Fruit fly (Drosophila melanogaster) whole organism, embryonic: ENCODE measurements around the gene sa.

Source experiments
- Adf1 ChIP-seq: fragments of 200-800 bp; sonication (Bioruptor generic); IDR thresholded peaks from 2 replicates; pipeline ENCODE4 v1.3.6; 2022; ENCODE audit warnings: missing biosample characterization, missing genetic modification characterization
- Asciz ChIP-seq: fragments of 200-800 bp; sonication (Bioruptor generic); optimal IDR thresholded peaks from 2 replicates; lab custom pipeline; 2017; ENCODE audit warnings: missing biosample characterization, mild to moderate bottlenecking, missing genetic modification characterization, missing genetic modification reagents
- Atf3 ChIP-seq: fragments of 200-800 bp; sonication (Bioruptor generic); optimal IDR thresholded peaks from 3 replicates; lab custom pipeline; 2016; ENCODE audit warnings: missing biosample characterization, missing genetic modification characterization
- CG10209 ChIP-seq: fragments of 200-800 bp; sonication (Bioruptor generic); optimal IDR thresholded peaks from 3 replicates; lab custom pipeline; 2017; ENCODE audit warnings: missing biosample characterization, mild to moderate bottlenecking, missing genetic modification characterization, missing genetic modification reagents
- CG11560 ChIP-seq: fragments of 200-800 bp; sonication (Bioruptor generic); IDR thresholded peaks from 3 replicates; pipeline ENCODE4 v1.3.6; 2022; ENCODE audit warnings: missing biosample characterization, missing genetic modification characterization
- CG13287 ChIP-seq: fragments of 200-800 bp; sonication (Bioruptor generic); IDR thresholded peaks from 2 replicates; pipeline ENCODE4 v1.3.6; 2022; ENCODE audit warnings: missing biosample characterization, missing genetic modification characterization; ENCODE audit not compliant: partially characterized antibody
- CG14710 ChIP-seq: fragments of 200-800 bp; sonication (Bioruptor generic); optimal IDR thresholded peaks from 3 replicates; lab custom pipeline; 2019; ENCODE audit warnings: missing biosample characterization, mild to moderate bottlenecking, missing genetic modification characterization, moderate library complexity
- CG1792 ChIP-seq: fragments of 200-800 bp; sonication (Bioruptor generic); optimal IDR thresholded peaks from 2 replicates; lab custom pipeline; 2016; ENCODE audit warnings: missing biosample characterization, missing genetic modification characterization
- CG18619 ChIP-seq: fragments of 200-800 bp; sonication (Bioruptor generic); optimal IDR thresholded peaks from 3 replicates; lab custom pipeline; 2017; ENCODE audit warnings: missing biosample characterization, mild to moderate bottlenecking, missing genetic modification characterization
- CG31388 ChIP-seq: fragments of 200-800 bp; sonication (Bioruptor generic); optimal IDR thresholded peaks from 2 replicates; lab custom pipeline; 2016; ENCODE audit warnings: missing biosample characterization, missing genetic modification characterization
- CG4404 ChIP-seq: fragments of 200-800 bp; sonication (Bioruptor generic); IDR thresholded peaks from 2 replicates; pipeline ENCODE4 v1.3.6; 2022; ENCODE audit warnings: missing biosample characterization, missing genetic modification characterization
- CG5180 ChIP-seq: fragments of 200-800 bp; sonication (Bioruptor generic); optimal IDR thresholded peaks from 3 replicates; lab custom pipeline; 2017; ENCODE audit warnings: missing biosample characterization, missing genetic modification characterization, mild to moderate bottlenecking, moderate library complexity, missing genetic modification reagents
- CG6854 ChIP-seq: fragments of 200-800 bp; sonication (Bioruptor generic); optimal IDR thresholded peaks from 3 replicates; lab custom pipeline; 2017; ENCODE audit warnings: missing biosample characterization, mild to moderate bottlenecking, missing genetic modification characterization
- CG7357 ChIP-seq: fragments of 200-800 bp; sonication (Bioruptor generic); IDR thresholded peaks from 3 replicates; pipeline ENCODE4 v1.3.6; 2022; ENCODE audit warnings: missing biosample characterization, missing genetic modification characterization
- CG7556 ChIP-seq: fragments of 200-800 bp; sonication (Bioruptor generic); optimal IDR thresholded peaks from 2 replicates; lab custom pipeline; 2017; ENCODE audit warnings: missing biosample characterization, mild to moderate bottlenecking, missing genetic modification characterization
- CG7786 ChIP-seq: fragments of 200-800 bp; sonication (Bioruptor generic); optimal IDR thresholded peaks from 2 replicates; lab custom pipeline; 2016; ENCODE audit warnings: missing biosample characterization, missing genetic modification characterization
- CG7928 ChIP-seq: fragments of 200-800 bp; sonication (Bioruptor generic); optimal IDR thresholded peaks from 2 replicates; lab custom pipeline; 2017; ENCODE audit warnings: missing biosample characterization, mild to moderate bottlenecking, missing genetic modification characterization
- CG8388 ChIP-seq: fragments of 200-800 bp; sonication (Bioruptor generic); optimal IDR thresholded peaks from 2 replicates; lab custom pipeline; 2019; ENCODE audit warnings: missing biosample characterization, mild to moderate bottlenecking, missing genetic modification characterization, moderate library complexity
- CG9437 ChIP-seq: fragments of 200-800 bp; sonication (Bioruptor generic); optimal IDR thresholded peaks from 2 replicates; lab custom pipeline; 2018; ENCODE audit warnings: missing biosample characterization, mild to moderate bottlenecking, missing genetic modification characterization
- Dad ChIP-seq: fragments of 200-800 bp; sonication (Bioruptor generic); optimal IDR thresholded peaks from 3 replicates; lab custom pipeline; 2016; ENCODE audit warnings: missing biosample characterization, missing genetic modification characterization
- Deaf1 ChIP-seq: fragments of 200-800 bp; optimal IDR thresholded peaks from 3 replicates; lab custom pipeline; 2019; ENCODE audit warnings: missing biosample characterization, mild to moderate bottlenecking, missing genetic modification characterization, moderate library complexity
- E2f2 ChIP-seq: fragments of 200-800 bp; sonication (Bioruptor generic); IDR thresholded peaks from 2 replicates; pipeline ENCODE4 v1.3.6; 2022; ENCODE audit warnings: missing biosample characterization, missing genetic modification characterization
- Fer2 ChIP-seq: fragments of 200-800 bp; sonication (Bioruptor generic); optimal IDR thresholded peaks from 2 replicates; lab custom pipeline; 2018; ENCODE audit warnings: missing biosample characterization, mild to moderate bottlenecking, missing genetic modification characterization, moderate library complexity
- GATAe ChIP-seq: fragments of 200-800 bp; sonication (Bioruptor generic); conservative IDR thresholded peaks from 2 replicates; pipeline ENCODE4 v1.3.6; 2022; ENCODE audit warnings: missing biosample characterization, missing genetic modification characterization
- HLH3B ChIP-seq: fragments of 200-800 bp; sonication (Bioruptor generic); IDR thresholded peaks from 2 replicates; pipeline ENCODE4 v1.3.6; 2022; ENCODE audit warnings: missing biosample characterization, missing genetic modification characterization
- Hr3 ChIP-seq: fragments of 200-800 bp; sonication (Bioruptor generic); optimal IDR thresholded peaks from 3 replicates; lab custom pipeline; 2016; ENCODE audit warnings: missing biosample characterization, missing genetic modification characterization
- Mad ChIP-seq: fragments of 200-800 bp; sonication (Bioruptor generic); optimal IDR thresholded peaks from 2 replicates; lab custom pipeline; 2016; ENCODE audit warnings: missing biosample characterization, missing genetic modification characterization
- NK7.1 ChIP-seq: fragments of 200-800 bp; sonication (Bioruptor generic); optimal IDR thresholded peaks from 3 replicates; lab custom pipeline; 2016; ENCODE audit warnings: missing biosample characterization, missing genetic modification characterization
- Pdp1 ChIP-seq, 2 experiments: fragments of 200-800 bp; sonication (Bioruptor generic); optimal IDR thresholded peaks; 3 replicates each; lab custom pipeline; 2016; ENCODE audit warnings: missing biosample characterization in 2 of 2, missing genetic modification characterization in 2 of 2, mild to moderate bottlenecking in 1 of 2, moderate library complexity in 1 of 2
- Scr ChIP-seq: fragments of 200-800 bp; sonication (Bioruptor generic); IDR thresholded peaks from 2 replicates; pipeline ENCODE4 v1.3.6; 2022; ENCODE audit warnings: missing biosample characterization, missing genetic modification characterization; ENCODE audit not compliant: partially characterized antibody
- Six4 ChIP-seq: fragments of 200-800 bp; sonication (Bioruptor generic); optimal IDR thresholded peaks from 2 replicates; lab custom pipeline; 2016; ENCODE audit warnings: missing biosample characterization, missing genetic modification characterization
- Tbp ChIP-seq: fragments of >200 bp; optimal IDR thresholded peaks from 2 replicates; lab custom pipeline; 2018; ENCODE audit warnings: missing biosample characterization, missing genetic modification characterization
- Xbp1 ChIP-seq: fragments of 200-800 bp; sonication (Bioruptor generic); optimal IDR thresholded peaks from 3 replicates; lab custom pipeline; 2016; ENCODE audit warnings: missing biosample characterization, mild to moderate bottlenecking, missing genetic modification characterization
- Xrp1 ChIP-seq: fragments of 200-800 bp; sonication (Bioruptor generic); IDR thresholded peaks from 2 replicates; pipeline ENCODE4 v1.3.6; 2022; ENCODE audit warnings: missing biosample characterization, missing genetic modification characterization
- ac ChIP-seq: fragments of 200-800 bp; sonication (Bioruptor generic); optimal IDR thresholded peaks from 3 replicates; lab custom pipeline; 2017; ENCODE audit warnings: missing biosample characterization, mild to moderate bottlenecking, missing genetic modification characterization
- ara ChIP-seq: fragments of 200-800 bp; sonication (Bioruptor generic); IDR thresholded peaks from 2 replicates; pipeline ENCODE4 v1.3.6; 2022; ENCODE audit warnings: missing biosample characterization, missing genetic modification characterization
- bigmax ChIP-seq: fragments of 200-800 bp; sonication (Bioruptor generic); optimal IDR thresholded peaks from 2 replicates; lab custom pipeline; 2018; ENCODE audit warnings: missing biosample characterization, mild to moderate bottlenecking, missing genetic modification characterization
- btn ChIP-seq: fragments of 200-800 bp; sonication (Bioruptor generic); optimal IDR thresholded peaks from 2 replicates; lab custom pipeline; 2016; ENCODE audit warnings: missing biosample characterization, missing genetic modification characterization
- gem ChIP-seq: fragments of 200-800 bp; sonication (Bioruptor generic); optimal IDR thresholded peaks from 2 replicates; lab custom pipeline; 2019; ENCODE audit warnings: missing biosample characterization, mild to moderate bottlenecking, missing genetic modification characterization, moderate library complexity
- gfzf ChIP-seq: fragments of 200-800 bp; sonication (Bioruptor generic); optimal IDR thresholded peaks from 2 replicates; lab custom pipeline; 2016; ENCODE audit warnings: missing biosample characterization, mild to moderate bottlenecking, missing genetic modification characterization, moderate library complexity
- gt ChIP-seq: fragments of 200-800 bp; sonication (Bioruptor generic); IDR thresholded peaks from 2 replicates; pipeline ENCODE4 v1.3.6; 2022; ENCODE audit warnings: missing biosample characterization, missing genetic modification characterization
- mirr ChIP-seq: fragments of 200-800 bp; sonication (Bioruptor generic); optimal IDR thresholded peaks from 3 replicates; lab custom pipeline; 2018; ENCODE audit warnings: missing biosample characterization, mild to moderate bottlenecking, missing genetic modification characterization
- oc ChIP-seq: fragments of 200-800 bp; sonication (Bioruptor generic); optimal IDR thresholded peaks from 2 replicates; lab custom pipeline; 2018; ENCODE audit warnings: missing biosample characterization, mild to moderate bottlenecking, missing genetic modification characterization, moderate library complexity
- odd ChIP-seq: fragments of 200-800 bp; sonication (Bioruptor generic); optimal IDR thresholded peaks from 2 replicates; lab custom pipeline; 2017; ENCODE audit warnings: missing biosample characterization, mild to moderate bottlenecking, missing genetic modification characterization
- p53 ChIP-seq: fragments of 200-800 bp; sonication (Bioruptor generic); optimal IDR thresholded peaks from 2 replicates; lab custom pipeline; 2016; ENCODE audit warnings: missing biosample characterization, missing genetic modification characterization
- pan ChIP-seq, 4 experiments: fragments of >200 bp in 3 of 4; fragments of 200-800 bp in 1 of 4; sonication (Bioruptor generic) in 1 of 4; optimal IDR thresholded peaks in 3 of 4; IDR thresholded peaks in 1 of 4; 2 replicates each; pipeline versions ENCODE4 v1.3.6 to Lab custom; 2017 to 2022; ENCODE audit warnings: missing biosample characterization in 2 of 4, missing genetic modification characterization in 2 of 4, mixed read lengths in 1 of 4
- repo ChIP-seq: fragments of 200-800 bp; sonication (Bioruptor generic); optimal IDR thresholded peaks from 2 replicates; lab custom pipeline; 2016; ENCODE audit warnings: missing biosample characterization, missing genetic modification characterization
- seq ChIP-seq: fragments of 200-800 bp; sonication (Bioruptor generic); IDR thresholded peaks from 2 replicates; pipeline ENCODE4 v1.3.6; 2022; ENCODE audit warnings: missing biosample characterization, missing genetic modification characterization
- tll ChIP-seq, 2 experiments: fragments of 200-800 bp in 1 of 2; fragments of >200 bp in 1 of 2; sonication (Bioruptor generic) in 1 of 2; optimal IDR thresholded peaks; 2 replicates each; lab custom pipeline; 2017 to 2019; ENCODE audit warnings: missing biosample characterization in 2 of 2, missing genetic modification characterization in 2 of 2, mild to moderate bottlenecking in 1 of 2, moderate library complexity in 1 of 2
- twi ChIP-seq: fragments of 200-800 bp; optimal IDR thresholded peaks from 2 replicates; lab custom pipeline; 2019; ENCODE audit warnings: missing biosample characterization, mild to moderate bottlenecking, missing genetic modification characterization, moderate library complexity

The sa gene

dm6 chr3L:21453623-21454022 lies 47.1 kb upstream of the sa start (continued):
- TF ChIP-seq CG9437 = no peak
- no peak for TF ChIP-seq GATAe (GFP tag; lab: Robert Waterston, UW)
- TF ChIP-seq ac = peak; percentile 76
- TF ChIP-seq Adf1 = no peak
- TF ChIP-seq p53 (GFP tag; lab: Kevin White, UChicago) = no peak
- peak; percentile 49 for TF ChIP-seq CG10209 (GFP tag; lab: Kevin White, UChicago)
- no peak for TF ChIP-seq gfzf (GFP tag; lab: Kevin White, UChicago)
- TF ChIP-seq NK7.1 (GFP tag; lab: Kevin White, UChicago) = no peak
- no peak for TF ChIP-seq CG1792 (GFP tag; lab: Kevin White, UChicago)
- peak; percentile 32 for TF ChIP-seq btn (GFP tag; lab: Kevin White, UChicago)
- TF ChIP-seq E2f2 (GFP tag; lab: Robert Waterston, UW) = 0 out of 2 replicates have a peak, but pooled peaks have one; percentile 13
- peak; percentile 78 for TF ChIP-seq gem (tag; lab: Kevin White, UChicago)
- TF ChIP-seq CG18619 (GFP tag; lab: Kevin White, UChicago) = peak; percentile 9
- peak; percentile 48 for TF ChIP-seq CG7556 (GFP tag; lab: Kevin White, UChicago)
- 0 out of 2 replicates have a peak, but pooled peaks have one; percentile 12 for TF ChIP-seq HLH3B
- TF ChIP-seq CG31388 (GFP tag; lab: Kevin White, UChicago) = no peak
- TF ChIP-seq odd = no peak
- TF ChIP-seq oc = peak; percentile 21
- no peak for TF ChIP-seq tll (GFP tag; optimal IDR thresholded peaks at IDR 0.05; lab: Kevin White, UChicago)
- TF ChIP-seq CG5180 = no peak
- peak; percentile 89 for TF ChIP-seq Xrp1
- peak; percentile 29 to 56 for TF ChIP-seq Pdp1 (GFP tag; optimal IDR thresholded peaks at IDR 0.05; lab: Kevin White, UChicago)
- TF ChIP-seq Tbp (GFP tag; lab: Kevin White, UChicago) = no peak
- no peak for TF ChIP-seq Atf3 (GFP tag; lab: Kevin White, UChicago)
- TF ChIP-seq bigmax (GFP tag; lab: Kevin White, UChicago) = no peak
- TF ChIP-seq pan (optimal IDR thresholded peaks at IDR 0.05; lab: Kevin White, UChicago) = no peak
- peak in 1 of 2 experiments; percentile 36 for TF ChIP-seq pan (GFP tag; optimal IDR thresholded peaks at IDR 0.05 in 1 of 2, IDR thresholded peaks at IDR 0.05 in 1 of 2)
- TF ChIP-seq CG14710 (tag; lab: Kevin White, UChicago) = peak; percentile 74
- TF ChIP-seq Hr3 = peak; percentile 29
- TF ChIP-seq Xbp1 (GFP tag; lab: Kevin White, UChicago) = peak; percentile 44
- no peak for TF ChIP-seq Mad (GFP tag; lab: Kevin White, UChicago)
- TF ChIP-seq gt (GFP tag; lab: Robert Waterston, UW) = no peak
- no peak for TF ChIP-seq Deaf1 (tag; lab: Kevin White, UChicago)
- TF ChIP-seq twi (tag; lab: Kevin White, UChicago) = no peak
- peak; percentile 33 for TF ChIP-seq Asciz (GFP tag; lab: Kevin White, UChicago)
- no peak for TF ChIP-seq Fer2 (tag; lab: Kevin White, UChicago)
- TF ChIP-seq repo (GFP tag; lab: Kevin White, UChicago) = peak; percentile 17
- peak; percentile 81 for TF ChIP-seq CG4404 (GFP tag; lab: Robert Waterston, UW)
- TF ChIP-seq seq (GFP tag; lab: Robert Waterston, UW) = no peak
- TF ChIP-seq CG7928 = no peak
- TF ChIP-seq CG11560 (tag; lab: Robert Waterston, UW) = no peak
- peak; percentile 71 for TF ChIP-seq CG8388
- no peak for TF ChIP-seq CG13287 (GFP tag; lab: Robert Waterston, UW)
- TF ChIP-seq ara (GFP tag; lab: Robert Waterston, UW) = peak; percentile 74; the same call in 1 of the 2 replicates
- TF ChIP-seq Six4 = peak; percentile 65
- TF ChIP-seq CG6854 (GFP tag; lab: Kevin White, UChicago) = no peak
- TF ChIP-seq CG7786 = peak; percentile 42
- 0 out of 3 replicates have a peak, but pooled peaks have one; percentile 44 for TF ChIP-seq CG7357
- no peak for TF ChIP-seq mirr (GFP tag; lab: Kevin White, UChicago)
- no peak for TF ChIP-seq Dad
- TF ChIP-seq Scr = no peak
